Fruit fly (Drosophila melanogaster) whole organism, pupa: ENCODE measurements around the gene scrt.
A peak's percentile ranks its signal among the peaks of the same experiment; 100 is the strongest.

Experiments
- CG10348 ChIP-seq: fragments of 200-800 bp; sonication (Bioruptor generic); IDR thresholded peaks from 2 replicates; pipeline ENCODE4 v1.3.6; 2022; ENCODE audit warnings: missing biosample characterization, missing genetic modification characterization
- CG12605 ChIP-seq: fragments of 200-800 bp; sonication (Bioruptor generic); IDR thresholded peaks from 2 replicates; pipeline ENCODE4 v1.3.6; 2022; ENCODE audit warnings: missing biosample characterization, missing genetic modification characterization
- CG13204 ChIP-seq: fragments of 200-800 bp; sonication (Bioruptor generic); optimal IDR thresholded peaks from 2 replicates; lab custom pipeline; 2018; ENCODE audit warnings: missing biosample characterization, mild to moderate bottlenecking, missing genetic modification characterization, moderate library complexity
- CG14655 ChIP-seq: fragments of 200-800 bp; sonication (Bioruptor generic); optimal IDR thresholded peaks from 3 replicates; lab custom pipeline; 2017; ENCODE audit warnings: mild to moderate bottlenecking, missing biosample characterization, missing genetic modification reagents, missing genetic modification characterization
- CG15710 ChIP-seq: fragments of 200-800 bp; sonication (Bioruptor generic); optimal IDR thresholded peaks from 2 replicates; lab custom pipeline; 2018; ENCODE audit warnings: missing biosample characterization, mild to moderate bottlenecking, missing genetic modification characterization, moderate library complexity
- CG17806 ChIP-seq: fragments of 200-800 bp; sonication (Bioruptor generic); optimal IDR thresholded peaks from 2 replicates; lab custom pipeline; 2018; ENCODE audit warnings: missing biosample characterization, mild to moderate bottlenecking, missing genetic modification characterization, moderate library complexity
- CG32121 ChIP-seq: fragments of 200-800 bp; sonication (Bioruptor generic); IDR thresholded peaks from 2 replicates; pipeline ENCODE4 v1.3.6; 2022; ENCODE audit warnings: missing biosample characterization, missing genetic modification characterization
- CG34367 ChIP-seq: fragments of 200-800 bp; sonication (Bioruptor generic); optimal IDR thresholded peaks from 2 replicates; lab custom pipeline; 2018; ENCODE audit warnings: missing biosample characterization, mild to moderate bottlenecking, missing genetic modification characterization
- CG4496 ChIP-seq: fragments of 200-800 bp; sonication (Bioruptor generic); IDR thresholded peaks from 3 replicates; pipeline ENCODE4 v1.3.6; 2022; ENCODE audit warnings: missing biosample characterization, missing genetic modification characterization
- CG8159 ChIP-seq: fragments of 200-800 bp; sonication (Bioruptor generic); optimal IDR thresholded peaks from 3 replicates; lab custom pipeline; 2018; ENCODE audit warnings: missing biosample characterization, mild to moderate bottlenecking, missing genetic modification characterization, moderate library complexity
- CG8301 ChIP-seq: fragments of 200-800 bp; sonication (Bioruptor generic); optimal IDR thresholded peaks from 2 replicates; lab custom pipeline; 2018; ENCODE audit warnings: missing biosample characterization, mild to moderate bottlenecking, missing genetic modification characterization
- CG9948 ChIP-seq: fragments of 200-800 bp; sonication (Bioruptor generic); optimal IDR thresholded peaks from 2 replicates; lab custom pipeline; 2018; ENCODE audit warnings: missing biosample characterization, mild to moderate bottlenecking, missing genetic modification characterization, moderate library complexity
- D1 ChIP-seq: fragments of 200-800 bp; sonication (Bioruptor generic); optimal IDR thresholded peaks from 2 replicates; lab custom pipeline; 2018; ENCODE audit warnings: missing biosample characterization, mild to moderate bottlenecking, missing genetic modification characterization, moderate library complexity
- EcR ChIP-seq: fragments of 200-800 bp; sonication (Bioruptor generic); optimal IDR thresholded peaks from 3 replicates; lab custom pipeline; 2019; ENCODE audit warnings: missing biosample characterization, missing genetic modification characterization, mild to moderate bottlenecking, moderate library complexity, missing genetic modification reagents
- Ets98B ChIP-seq: fragments of 200-800 bp; sonication (Bioruptor generic); IDR thresholded peaks from 2 replicates; pipeline ENCODE4 v1.3.6; 2022; ENCODE audit warnings: missing biosample characterization, missing genetic modification characterization
- Pif1A ChIP-seq: fragments of 200-800 bp; sonication (Bioruptor generic); optimal IDR thresholded peaks from 3 replicates; lab custom pipeline; 2016; ENCODE audit warnings: missing biosample characterization, missing genetic modification characterization
- Pif1B ChIP-seq: fragments of 200-800 bp; sonication (Bioruptor generic); optimal IDR thresholded peaks from 3 replicates; lab custom pipeline; 2016; ENCODE audit warnings: missing biosample characterization, missing genetic modification characterization
- Snoo ChIP-seq: fragments of 200-800 bp; sonication (Bioruptor generic); optimal IDR thresholded peaks from 3 replicates; lab custom pipeline; 2017; ENCODE audit warnings: missing biosample characterization, mild to moderate bottlenecking, missing genetic modification characterization, inconsistent platforms
- fd96Ca ChIP-seq: fragments of 200-800 bp; sonication (Bioruptor generic); IDR thresholded peaks from 3 replicates; pipeline ENCODE4 v1.3.6; 2022; ENCODE audit warnings: missing biosample characterization, missing genetic modification characterization
- gl ChIP-seq: fragments of 200-800 bp; sonication (Bioruptor generic); optimal IDR thresholded peaks from 2 replicates; lab custom pipeline; 2018; ENCODE audit warnings: missing biosample characterization, mild to moderate bottlenecking, missing genetic modification characterization
- rn ChIP-seq: fragments of 200-800 bp; sonication (Bioruptor generic); IDR thresholded peaks from 2 replicates; pipeline ENCODE4 v1.3.6; 2022; ENCODE audit warnings: missing biosample characterization, missing genetic modification characterization

scrt gene

dm6 chr3L:3963979-3964378 lies 19.7 kb upstream of the scrt start:
- TF ChIP-seq CG12605 (GFP tag; lab: Robert Waterston, UW) (peak; percentile 73; the same call in 1 of the 2 replicates), CG10348 (no peak), Snoo (no peak), CG34367 (tag; lab: Kevin White, UChicago) (no peak), CG17806 (tag; lab: Kevin White, UChicago) (no peak), gl (tag; lab: Kevin White, UChicago) (no peak), CG32121 (GFP tag; lab: Robert Waterston, UW) (no peak)
- TF ChIP-seq, all 21 proteins: peak for 1

- no peak for TF ChIP-seq EcR (GFP tag; lab: Kevin White, UChicago)
- no peak for TF ChIP-seq CG4496 (GFP tag; lab: Robert Waterston, UW)
- TF ChIP-seq CG12605 (GFP tag; lab: Robert Waterston, UW), result no peak
- no peak for TF ChIP-seq CG15710 (tag; lab: Kevin White, UChicago)
- TF ChIP-seq CG9948 (tag; lab: Kevin White, UChicago), result no peak
- no peak for TF ChIP-seq CG14655 (GFP tag; lab: Kevin White, UChicago)
- TF ChIP-seq CG17806 (tag; lab: Kevin White, UChicago), result no peak
- no peak for TF ChIP-seq CG32121 (GFP tag; lab: Robert Waterston, UW)
- no peak for TF ChIP-seq gl (tag; lab: Kevin White, UChicago)
- TF ChIP-seq D1 (tag; lab: Kevin White, UChicago), result no peak
- no peak for TF ChIP-seq CG13204 (GFP tag; lab: Kevin White, UChicago)
- no peak for TF ChIP-seq CG8301 (tag; lab: Kevin White, UChicago)
- no peak for TF ChIP-seq CG8159 (tag; lab: Kevin White, UChicago)
- no peak for TF ChIP-seq CG34367 (tag; lab: Kevin White, UChicago)
- no peak for TF ChIP-seq Pif1A (GFP tag; lab: Kevin White, UChicago)
These were observed 19.0 kb upstream of the scrt start, which contains the start of gene CG12605 for dm6 chr3L:3964671-3965070. CG12605 (minus strand) TSS chr3L:3964771.

- no peak for TF ChIP-seq CG9948 (tag; lab: Kevin White, UChicago)
- TF ChIP-seq CG13204 (GFP tag; lab: Kevin White, UChicago), result no peak
- no peak for TF ChIP-seq CG4496 (GFP tag; lab: Robert Waterston, UW)
- no peak for TF ChIP-seq CG8159 (tag; lab: Kevin White, UChicago)
- peak; percentile 92 for TF ChIP-seq CG12605 (GFP tag; lab: Robert Waterston, UW)
These were observed 18.6 kb upstream of the scrt start for dm6 chr3L:3965102-3965501.

- TF ChIP-seq EcR (GFP tag; lab: Kevin White, UChicago), result no peak
- no peak for TF ChIP-seq fd96Ca (GFP tag; lab: Robert Waterston, UW)
- no peak for TF ChIP-seq Pif1A (GFP tag; lab: Kevin White, UChicago)
- TF ChIP-seq CG9948 (tag; lab: Kevin White, UChicago), result no peak
- no peak for TF ChIP-seq rn (GFP tag; lab: Robert Waterston, UW)
- no peak for TF ChIP-seq CG34367 (tag; lab: Kevin White, UChicago)
- no peak for TF ChIP-seq gl (tag; lab: Kevin White, UChicago)
- no peak for TF ChIP-seq CG10348
- TF ChIP-seq Pif1B (GFP tag; lab: Kevin White, UChicago), result no peak
- no peak for TF ChIP-seq CG15710 (tag; lab: Kevin White, UChicago)
- no peak for TF ChIP-seq CG14655 (GFP tag; lab: Kevin White, UChicago)
- TF ChIP-seq CG8301 (tag; lab: Kevin White, UChicago), result no peak
- TF ChIP-seq CG12605 (GFP tag; lab: Robert Waterston, UW), result no peak
- TF ChIP-seq Ets98B, result no peak
- TF ChIP-seq D1 (tag; lab: Kevin White, UChicago), result no peak
- no peak for TF ChIP-seq CG17806 (tag; lab: Kevin White, UChicago)
These were observed 13.2 kb upstream of the scrt start for dm6 chr3L:3970372-3971031.

- TF ChIP-seq gl (tag; lab: Kevin White, UChicago), result no peak
- no peak for TF ChIP-seq Pif1A (GFP tag; lab: Kevin White, UChicago)
- no peak for TF ChIP-seq Snoo
- no peak for TF ChIP-seq CG8159 (tag; lab: Kevin White, UChicago)
- TF ChIP-seq CG12605 (GFP tag; lab: Robert Waterston, UW), result no peak
- no peak for TF ChIP-seq rn (GFP tag; lab: Robert Waterston, UW)
- TF ChIP-seq CG4496 (GFP tag; lab: Robert Waterston, UW), result no peak
- TF ChIP-seq CG10348, result no peak
- no peak for TF ChIP-seq Pif1B (GFP tag; lab: Kevin White, UChicago)
- no peak for TF ChIP-seq D1 (tag; lab: Kevin White, UChicago)
- TF ChIP-seq CG8301 (tag; lab: Kevin White, UChicago), result no peak
- TF ChIP-seq, all 21 proteins: peak for 0
These were observed 11.1 kb upstream of the scrt start, which contains the start of gene CG43915 for dm6 chr3L:3972599-3972998. CG43915 (plus strand) TSS chr3L:3972899.

- no peak for TF ChIP-seq Snoo
- no peak for TF ChIP-seq Ets98B
- no peak for TF ChIP-seq gl (tag; lab: Kevin White, UChicago)
- no peak for TF ChIP-seq CG8301 (tag; lab: Kevin White, UChicago)
- TF ChIP-seq D1 (tag; lab: Kevin White, UChicago), result no peak
- TF ChIP-seq CG32121 (GFP tag; lab: Robert Waterston, UW), result no peak
- TF ChIP-seq fd96Ca (GFP tag; lab: Robert Waterston, UW), result no peak
- no peak for TF ChIP-seq CG14655 (GFP tag; lab: Kevin White, UChicago)
- TF ChIP-seq CG13204 (GFP tag; lab: Kevin White, UChicago), result no peak
These were observed 7.3 kb upstream of the scrt start for dm6 chr3L:3976438-3976837.
